Worm (Caenorhabditis elegans) whole organism, L4/young adult: ENCODE measurements around the gene srxa-10.

Experiments used
- dao-5 ChIP-seq: sonication (generic microtip); optimal IDR thresholded peaks from 2 replicates; lab custom pipeline; 2016; ENCODE audit warnings: missing genotype, missing genetic modification characterization, moderate library complexity, missing compliant biosample characterization
- him-1 ChIP-seq: sonication (generic microtip); optimal IDR thresholded peaks from 2 replicates; lab custom pipeline; 2016; ENCODE audit warnings: missing genotype, missing genetic modification reagents, missing genetic modification characterization, missing compliant biosample characterization

- TF ChIP-seq him-1 (no peak), dao-5 (tag; lab: Kevin White, UChicago) (no peak)
Observed at ce11 chrIII:9813146-9813545, 16.8 kb upstream of the srxa-10 start, which contains the start of gene ZK632.14.
